Fruit fly (Drosophila melanogaster): ENCODE data around the gene CG14971.

DNA sequence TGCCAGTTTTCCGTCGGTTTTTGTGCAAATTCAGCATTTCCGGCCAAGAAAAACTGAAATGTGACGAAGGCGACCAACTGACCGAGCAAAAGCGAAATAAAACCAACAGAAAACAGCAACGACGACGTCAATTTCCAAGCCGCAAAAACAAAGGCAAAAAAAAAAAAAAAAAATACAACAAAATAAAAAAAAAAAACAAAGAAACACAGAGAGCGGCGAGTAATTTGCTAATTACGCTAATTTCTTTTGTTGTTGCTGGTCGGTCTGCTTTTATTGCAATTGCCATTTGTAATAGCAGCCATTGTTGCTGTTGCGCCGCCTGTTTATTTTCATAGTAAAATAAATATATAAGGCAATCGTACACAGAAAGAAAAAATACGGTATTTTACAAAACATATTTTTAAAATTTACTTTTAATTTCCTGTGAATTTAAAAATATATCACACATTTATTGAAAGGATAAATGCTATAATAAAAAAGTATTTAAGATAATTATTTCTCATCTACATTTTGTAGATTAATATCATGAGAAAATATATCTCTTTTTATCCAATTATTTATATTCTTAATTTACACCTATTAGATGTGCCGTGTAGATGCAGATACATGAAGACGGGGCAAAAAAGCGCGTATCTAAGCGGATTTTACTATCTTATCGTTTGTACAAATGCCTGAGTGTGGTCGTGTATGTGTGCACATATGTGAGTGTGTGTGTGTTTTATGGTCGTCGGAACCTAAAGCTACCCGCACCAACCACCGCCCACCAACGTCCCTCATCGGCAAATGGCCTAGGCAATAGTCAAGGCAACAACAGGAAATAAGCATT, 34.1 kb downstream of the CG14971 start:
- peak; percentile 42 for TF ChIP-seq kay (GFP tag; ENCODE audit: borderline replicate concordance)
- TF ChIP-seq CG11617 (GFP tag; optimal IDR thresholded peaks at IDR 0.05): peak; percentile 77
- peak; percentile 79 for TF ChIP-seq CG33017 (tag; optimal IDR thresholded peaks at IDR 0.05)
- peak; percentile 83 for TF ChIP-seq CG7101 (tag; optimal IDR thresholded peaks at IDR 0.05)
- TF ChIP-seq CG14711 (tag; optimal IDR thresholded peaks at IDR 0.05): peak; percentile 80
- no peak for TF ChIP-seq CG1620 (GFP tag; optimal IDR thresholded peaks at IDR 0.05)
- peak; percentile 95 for TF ChIP-seq cic (GFP tag; optimal IDR thresholded peaks at IDR 0.05)
- peak; percentile 0 for TF ChIP-seq CG5204 (GFP tag; optimal IDR thresholded peaks at IDR 0.05)
- no peak for TF ChIP-seq Clk (GFP tag; optimal IDR thresholded peaks at IDR 0.05)
- no peak for TF ChIP-seq Mnt (GFP tag; optimal IDR thresholded peaks at IDR 0.05)
- peak; percentile 10 for TF ChIP-seq Hr96 (GFP tag; optimal IDR thresholded peaks at IDR 0.05)
- TF ChIP-seq ovo (GFP tag; optimal IDR thresholded peaks at IDR 0.05): peak; percentile 34
- no peak for TF ChIP-seq CG12768 (GFP tag; optimal IDR thresholded peaks at IDR 0.05)
- peak; percentile 28 for TF ChIP-seq pad (GFP tag; optimal IDR thresholded peaks at IDR 0.05)
